Worm (Caenorhabditis elegans): Measurements from ENCODE around the gene acr-12.
A peak's percentile ranks its signal among the peaks of the same experiment; 100 is the strongest.

Gene acr-12

DNA sequence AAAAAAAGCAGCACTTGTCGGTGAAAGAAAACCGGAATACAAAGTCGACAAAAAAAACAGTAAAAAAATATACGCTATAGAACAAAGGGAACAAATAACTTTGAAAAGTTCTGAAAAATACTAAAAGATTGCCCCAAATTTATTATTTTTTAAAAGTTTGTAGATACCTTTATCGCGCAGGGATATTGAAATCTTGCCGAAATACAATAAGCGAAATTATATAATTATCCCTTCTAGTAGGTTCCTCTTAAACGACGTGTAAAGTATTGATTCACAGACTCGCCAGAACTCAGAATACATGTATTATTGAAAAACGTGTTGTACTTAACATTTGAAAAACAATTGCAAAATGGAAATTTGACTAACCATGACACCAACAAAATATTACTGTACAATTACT is 18.3 kb upstream of the acr-12 start (continued):
- no peak for TF ChIP-seq unc-130 (GFP tag; optimal IDR thresholded peaks at IDR 0.05)
- peak; percentile 77; the same call in 1 of the 2 replicates for TF ChIP-seq pha-4 (GFP tag; IDR thresholded peaks at IDR 0.05)
- peak; percentile 43 for TF ChIP-seq pha-4 (tag; optimal IDR thresholded peaks at IDR 0.05)
- no peak for TF ChIP-seq Y48G9A.11 (GFP tag; IDR thresholded peaks at IDR 0.05)
- no peak for TF ChIP-seq zip-11 (GFP tag; IDR thresholded peaks at IDR 0.05)
- TF ChIP-seq daf-8 (GFP tag; IDR thresholded peaks at IDR 0.05), result no peak
- no peak for TF ChIP-seq nhr-25 (tag; optimal IDR thresholded peaks at IDR 0.05; ENCODE audit: borderline replicate concordance, insufficient read depth)
- TF ChIP-seq hif-1 (tag; optimal IDR thresholded peaks at IDR 0.05), result peak in 1 of 2 experiments; percentile 42
- no peak for TF ChIP-seq R02D3.7 (tag; optimal IDR thresholded peaks at IDR 0.05)
- no peak for TF ChIP-seq zfp-3 (GFP tag; conservative IDR thresholded peaks at IDR 0.05)
- TF ChIP-seq nhr-41 (GFP tag; IDR thresholded peaks at IDR 0.05), result no peak
- TF ChIP-seq dpl-1 (GFP tag; optimal IDR thresholded peaks at IDR 0.05), result peak; percentile 59
- peak; percentile 75 for TF ChIP-seq nhr-6 (tag; optimal IDR thresholded peaks at IDR 0.05)
- no peak for TF ChIP-seq lin-39 (tag; optimal IDR thresholded peaks at IDR 0.05)
- TF ChIP-seq mxl-2 (GFP tag; conservative IDR thresholded peaks at IDR 0.05), result no peak
- TF ChIP-seq php-3 (GFP tag; IDR thresholded peaks at IDR 0.05), result peak; percentile 66
- peak; percentile 74 for TF ChIP-seq madf-9 (GFP tag; conservative IDR thresholded peaks at IDR 0.05)
- TF ChIP-seq T20F7.1 (GFP tag; optimal IDR thresholded peaks at IDR 0.05), result peak; percentile 87
- peak in 1 of 2 experiments; percentile 68 for TF ChIP-seq unc-62 (GFP tag; optimal IDR thresholded peaks at IDR 0.05 in 1 of 2)
- no peak for TF ChIP-seq unc-62 (tag; optimal IDR thresholded peaks at IDR 0.05)
- TF ChIP-seq nhr-237 (tag; optimal IDR thresholded peaks at IDR 0.05), result peak; percentile 60
- TF ChIP-seq fkh-10 (GFP tag; optimal IDR thresholded peaks at IDR 0.05), result peak; percentile 82

- TF ChIP-seq nhr-10 (tag; optimal IDR thresholded peaks at IDR 0.05) (no peak), hlh-30 (tag; optimal IDR thresholded peaks at IDR 0.05; ENCODE audit: insufficient read depth) (peak; percentile 53), lin-13 (GFP tag; optimal IDR thresholded peaks at IDR 0.05) (no peak), daf-16 (GFP tag; optimal IDR thresholded peaks at IDR 0.05) (no peak), daf-16 (tag; optimal IDR thresholded peaks at IDR 0.05) (peak; percentile 39), dmd-8 (GFP tag; IDR thresholded peaks at IDR 0.05) (0 out of 2 replicates have a peak, but pooled peaks have one; percentile 31), pha-4 (GFP tag; IDR thresholded peaks at IDR 0.05) (no peak), pha-4 (tag; optimal IDR thresholded peaks at IDR 0.05) (no peak), daf-8 (GFP tag; IDR thresholded peaks at IDR 0.05) (no peak), nhr-41 (GFP tag; IDR thresholded peaks at IDR 0.05) (no peak), F37D6.2 (tag; optimal IDR thresholded peaks at IDR 0.05) (no peak), rbr-2 (tag; optimal IDR thresholded peaks at IDR 0.05) (peak; percentile 27), nhr-11 (tag; optimal IDR thresholded peaks at IDR 0.05) (peak; percentile 49), nhr-28 (tag; optimal IDR thresholded peaks at IDR 0.05) (peak; percentile 2), ceh-62 (tag; optimal IDR thresholded peaks at IDR 0.05) (no peak), dmd-6 (GFP tag; IDR thresholded peaks at IDR 0.05) (0 out of 2 replicates have a peak, but pooled peaks have one; percentile 15), mxl-3 (GFP tag; optimal IDR thresholded peaks at IDR 0.05) (no peak), hif-1 (tag; optimal IDR thresholded peaks at IDR 0.05) (peak in 1 of 2 experiments; percentile 16), lin-38 (GFP tag; IDR thresholded peaks at IDR 0.05) (peak; percentile 62), arid-1 (GFP tag; conservative IDR thresholded peaks at IDR 0.05) (0 out of 2 replicates have a peak, but pooled peaks have one; percentile 10), lsy-2 (tag; optimal IDR thresholded peaks at IDR 0.05) (peak in 1 of 2 experiments; percentile 59), hlh-11 (tag; optimal IDR thresholded peaks at IDR 0.05) (peak; percentile 75), T20F7.1 (GFP tag; optimal IDR thresholded peaks at IDR 0.05) (no peak), tag-97 (GFP tag; IDR thresholded peaks at IDR 0.05) (no peak), ama-1 (optimal IDR thresholded peaks at IDR 0.05) (no peak), zfp-2 (tag; optimal IDR thresholded peaks at IDR 0.05) (no peak), spr-1 (tag; optimal IDR thresholded peaks at IDR 0.05) (no peak), ceh-20 (GFP tag; IDR thresholded peaks at IDR 0.05) (no peak), gei-8 (GFP tag; optimal IDR thresholded peaks at IDR 0.05) (no peak), mdl-1 (tag; optimal IDR thresholded peaks at IDR 0.05) (peak in 1 of 2 experiments; percentile 13), dpl-1 (GFP tag; optimal IDR thresholded peaks at IDR 0.05) (peak; percentile 34), mdt-29 (GFP tag; IDR thresholded peaks at IDR 0.05) (no peak), zag-1 (tag; optimal IDR thresholded peaks at IDR 0.05) (no peak)
These were observed 13.6 kb upstream of the acr-12 start, which contains the start of the genes cdk-4 and F18H3.1 for ce11 chrX:13518861-13519713. TSS of gene cdk-4 (minus strand) at chrX:13518911. TSS of gene F18H3.1 (plus strand) at chrX:13519663.
